Fruit fly (Drosophila melanogaster): ENCODE measurements around the gene CycJ.

Gene CycJ

DNA sequence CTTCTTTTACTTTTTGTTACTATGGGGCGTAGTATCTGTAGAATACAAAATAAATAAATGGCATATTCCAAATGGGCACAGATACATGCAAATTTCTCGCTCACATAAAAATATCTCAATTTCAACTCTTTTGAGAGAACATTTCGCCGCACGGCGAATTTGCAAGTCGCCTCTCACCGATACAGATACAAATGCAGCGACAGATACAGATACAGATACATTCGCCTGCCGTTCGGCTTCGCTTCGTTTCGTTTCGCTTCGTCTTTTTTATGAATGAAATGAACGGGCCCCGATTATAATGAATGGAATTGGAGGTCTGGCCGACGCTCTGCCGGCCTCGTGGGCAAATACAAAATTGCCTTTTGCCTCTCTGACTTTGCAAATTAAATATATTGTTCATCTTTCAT lies 46.0 kb upstream of the CycJ start:
- TF ChIP-seq CG14655 (GFP tag; optimal IDR thresholded peaks at IDR 0.05) (no peak), CG10348 (GFP tag; IDR thresholded peaks at IDR 0.05) (no peak), CG9948 (tag; optimal IDR thresholded peaks at IDR 0.05) (no peak), Pif1B (GFP tag; optimal IDR thresholded peaks at IDR 0.05) (no peak), Ets98B (GFP tag; IDR thresholded peaks at IDR 0.05) (peak; percentile 35; the same call in 1 of the 2 replicates), EcR (GFP tag; optimal IDR thresholded peaks at IDR 0.05) (peak; percentile 66), fd96Ca (GFP tag; IDR thresholded peaks at IDR 0.05) (no peak), CG13204 (GFP tag; optimal IDR thresholded peaks at IDR 0.05) (peak; percentile 20), D1 (tag; optimal IDR thresholded peaks at IDR 0.05) (no peak), Snoo (tag; optimal IDR thresholded peaks at IDR 0.05) (no peak), CG15710 (tag; optimal IDR thresholded peaks at IDR 0.05) (no peak), CG17806 (tag; optimal IDR thresholded peaks at IDR 0.05) (no peak), CG32121 (GFP tag; IDR thresholded peaks at IDR 0.05) (0 out of 2 replicates have a peak, but pooled peaks have one; percentile 10), CG4496 (GFP tag; IDR thresholded peaks at IDR 0.05) (no peak), Pif1A (GFP tag; optimal IDR thresholded peaks at IDR 0.05) (no peak), CG34367 (tag; optimal IDR thresholded peaks at IDR 0.05) (no peak), CG8301 (tag; optimal IDR thresholded peaks at IDR 0.05) (no peak), CG12605 (GFP tag; IDR thresholded peaks at IDR 0.05) (peak; percentile 37), gl (tag; optimal IDR thresholded peaks at IDR 0.05) (no peak), CG8159 (tag; optimal IDR thresholded peaks at IDR 0.05) (no peak)

DNA sequence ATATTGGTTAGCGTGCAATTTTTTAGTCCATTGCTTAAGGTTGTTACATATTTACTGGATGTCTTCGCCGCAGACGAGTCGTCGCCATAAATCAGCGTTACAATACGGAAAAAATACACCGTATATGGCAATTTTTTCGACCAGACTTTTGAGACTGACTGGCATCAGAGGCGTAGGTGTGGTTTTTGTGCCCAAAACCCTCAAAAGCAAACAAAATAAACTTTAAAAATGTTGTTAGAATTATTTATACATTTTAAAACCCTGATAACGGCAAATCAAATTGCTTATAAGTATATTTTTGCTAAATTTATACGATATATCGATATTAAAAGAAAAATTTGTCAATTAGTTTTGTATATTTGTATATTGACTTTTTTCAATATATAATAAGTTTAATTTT lies 45.6 kb upstream of the CycJ start:
- TF ChIP-seq CG15710 (tag; optimal IDR thresholded peaks at IDR 0.05), result no peak
- TF ChIP-seq CG34367 (tag; optimal IDR thresholded peaks at IDR 0.05), result no peak
- TF ChIP-seq CG32121 (GFP tag; IDR thresholded peaks at IDR 0.05), result no peak
- TF ChIP-seq Ets98B (GFP tag; IDR thresholded peaks at IDR 0.05), result no peak
- no peak for TF ChIP-seq Pif1A (GFP tag; optimal IDR thresholded peaks at IDR 0.05)
- no peak for TF ChIP-seq gl (tag; optimal IDR thresholded peaks at IDR 0.05)
- no peak for TF ChIP-seq CG8159 (tag; optimal IDR thresholded peaks at IDR 0.05)
- no peak for TF ChIP-seq CG4496 (GFP tag; IDR thresholded peaks at IDR 0.05)
- TF ChIP-seq fd96Ca (GFP tag; IDR thresholded peaks at IDR 0.05), result no peak
- TF ChIP-seq CG9948 (tag; optimal IDR thresholded peaks at IDR 0.05), result no peak
- no peak for TF ChIP-seq Pif1B (GFP tag; optimal IDR thresholded peaks at IDR 0.05)
- no peak for TF ChIP-seq EcR (GFP tag; optimal IDR thresholded peaks at IDR 0.05)

DNA sequence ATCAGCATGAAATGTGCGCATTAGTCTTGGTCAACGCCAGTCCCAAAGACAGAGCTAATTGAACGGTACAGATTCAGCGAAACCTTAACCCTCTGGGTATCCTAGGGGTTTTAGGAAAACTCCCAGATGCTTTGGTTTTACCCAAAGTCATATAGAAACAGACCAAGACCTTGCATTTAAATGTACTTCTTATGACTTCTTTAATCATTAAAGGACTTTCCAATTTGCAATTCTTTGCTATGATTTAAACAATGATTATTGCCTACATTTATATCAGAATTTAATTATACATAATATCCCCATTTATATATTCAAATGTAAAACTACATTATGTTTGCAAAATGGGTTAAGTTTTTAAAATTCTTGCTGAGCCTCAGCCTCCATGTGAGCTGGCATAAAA lies 43.2 kb upstream of the CycJ start:
- TF ChIP-seq EcR (GFP tag; optimal IDR thresholded peaks at IDR 0.05), result no peak
- peak; percentile 33 for TF ChIP-seq Snoo (tag; optimal IDR thresholded peaks at IDR 0.05)

DNA sequence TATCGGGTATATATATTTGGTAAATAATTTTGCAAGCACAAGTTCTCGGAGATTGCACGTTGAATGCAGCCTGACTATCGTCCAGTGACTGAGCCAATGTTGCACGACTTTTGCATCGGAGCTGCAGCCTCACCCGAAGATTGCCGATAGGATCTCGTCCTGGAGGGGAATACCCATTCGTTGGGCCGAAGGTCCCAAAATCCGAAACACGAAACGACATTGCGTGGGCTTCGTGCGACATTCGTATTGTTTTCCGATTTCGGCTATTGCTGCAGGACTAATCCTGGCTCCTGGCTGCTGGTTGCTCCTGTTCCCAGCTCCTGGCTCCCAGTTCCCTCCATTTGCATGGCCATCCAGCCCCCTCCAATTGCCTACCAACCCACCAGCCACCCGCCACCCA lies 41.4 kb upstream of the CycJ start, which contains the start of gene sty:
Gene sty, minus strand, starts transcription at position 90 of the 400 bp plus-strand sequence.
- TF ChIP-seq rn (GFP tag; IDR thresholded peaks at IDR 0.05) (no peak), CG9948 (tag; optimal IDR thresholded peaks at IDR 0.05) (no peak), Snoo (tag; optimal IDR thresholded peaks at IDR 0.05) (no peak), Pif1B (GFP tag; optimal IDR thresholded peaks at IDR 0.05) (no peak), D1 (tag; optimal IDR thresholded peaks at IDR 0.05) (no peak), Pif1A (GFP tag; optimal IDR thresholded peaks at IDR 0.05) (no peak), Ets98B (GFP tag; IDR thresholded peaks at IDR 0.05) (no peak), CG12605 (GFP tag; IDR thresholded peaks at IDR 0.05) (no peak), CG17806 (tag; optimal IDR thresholded peaks at IDR 0.05) (no peak), CG4496 (GFP tag; IDR thresholded peaks at IDR 0.05) (no peak), CG14655 (GFP tag; optimal IDR thresholded peaks at IDR 0.05) (no peak), CG10348 (GFP tag; IDR thresholded peaks at IDR 0.05) (no peak), gl (tag; optimal IDR thresholded peaks at IDR 0.05) (no peak)

DNA sequence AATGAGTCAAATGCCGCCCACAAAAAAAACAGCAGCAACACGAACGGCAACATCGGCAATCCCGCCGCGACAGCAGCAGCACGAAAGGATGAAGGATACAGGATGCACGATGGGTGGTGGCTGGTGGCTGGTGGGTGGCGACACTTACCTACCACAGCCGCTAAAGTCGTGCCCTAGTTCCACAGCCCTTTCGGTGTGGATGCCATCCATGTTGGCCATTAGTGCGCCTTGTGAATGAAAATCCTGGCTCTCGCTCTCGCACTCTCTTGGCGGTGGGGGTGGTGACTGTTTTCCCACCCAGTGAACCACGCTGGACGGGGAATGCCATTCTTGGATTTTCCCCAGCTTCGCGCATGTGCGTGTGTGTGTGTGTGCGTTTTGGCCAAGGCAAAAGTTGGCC lies 39.2 kb upstream of the CycJ start:
- TF ChIP-seq CG14655 (GFP tag; optimal IDR thresholded peaks at IDR 0.05), result no peak

DNA sequence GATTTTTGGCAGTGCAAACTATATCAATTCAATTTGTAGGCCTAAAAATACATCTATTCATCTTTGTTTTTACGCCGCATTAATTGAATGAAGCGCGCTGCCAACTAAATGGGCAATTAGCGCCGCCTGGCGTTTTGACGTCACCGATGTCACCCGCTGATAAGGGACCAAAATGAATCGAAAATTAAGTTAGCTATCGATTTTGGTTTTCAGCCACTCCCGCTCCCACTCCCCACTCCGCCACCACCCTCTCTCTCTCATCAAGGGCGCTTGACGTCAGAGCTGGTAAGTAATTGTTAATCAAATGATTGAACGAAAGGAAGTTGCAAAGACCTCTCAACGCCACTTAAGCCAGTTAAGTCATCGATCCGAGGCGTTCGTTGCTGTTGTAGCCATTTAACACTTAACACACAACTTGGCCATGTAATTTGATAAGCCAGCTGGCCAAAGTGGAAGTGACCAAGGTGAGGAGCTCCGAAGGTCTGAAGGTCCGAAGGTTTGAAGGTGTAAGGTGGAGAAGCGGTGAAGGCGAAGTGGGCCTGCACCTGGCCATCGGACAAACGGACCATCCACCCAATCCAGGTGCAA lies 35.1 kb upstream of the CycJ start:
- TF ChIP-seq Pif1A (GFP tag; optimal IDR thresholded peaks at IDR 0.05) (no peak), CG17806 (tag; optimal IDR thresholded peaks at IDR 0.05) (no peak), CG9948 (tag; optimal IDR thresholded peaks at IDR 0.05) (no peak), CG14655 (GFP tag; optimal IDR thresholded peaks at IDR 0.05) (no peak)

DNA sequence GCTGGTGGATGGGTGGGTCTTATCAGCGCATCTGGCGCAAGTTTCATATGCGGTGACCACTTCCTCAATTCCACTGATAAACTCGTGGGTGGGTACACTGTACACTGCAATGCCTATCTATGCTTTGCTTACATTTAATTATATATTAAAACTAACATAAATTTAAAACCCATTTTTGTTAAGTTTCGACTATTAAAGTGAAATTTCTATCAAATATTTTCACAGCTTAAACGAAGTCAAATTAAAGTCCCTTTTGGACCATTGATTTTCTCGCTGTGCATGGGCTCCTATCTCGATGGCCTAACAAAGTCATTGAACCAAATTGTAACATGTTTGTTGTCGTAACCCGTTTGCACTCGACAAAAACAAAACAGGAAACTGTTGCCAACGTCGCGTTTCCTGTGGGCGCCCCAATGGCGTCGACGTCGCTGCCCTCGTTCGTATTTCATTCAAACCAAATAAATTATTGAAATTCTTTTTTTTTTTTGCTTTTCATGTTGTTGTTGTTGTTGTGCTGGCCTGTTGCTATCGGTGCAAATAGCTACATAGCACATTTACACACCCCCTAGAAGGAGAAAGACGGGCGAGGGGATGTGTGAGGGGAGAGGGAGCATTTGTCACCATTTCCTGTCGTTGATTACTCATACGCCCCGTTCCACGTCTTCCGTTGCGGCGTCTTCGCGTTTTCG lies 33.4 kb upstream of the CycJ start:
- TF ChIP-seq CG14655 (GFP tag; optimal IDR thresholded peaks at IDR 0.05) (peak; percentile 61), CG17806 (tag; optimal IDR thresholded peaks at IDR 0.05) (peak; percentile 40), Pif1A (GFP tag; optimal IDR thresholded peaks at IDR 0.05) (peak; percentile 29), gl (tag; optimal IDR thresholded peaks at IDR 0.05) (no peak), D1 (tag; optimal IDR thresholded peaks at IDR 0.05) (no peak), CG10348 (GFP tag; IDR thresholded peaks at IDR 0.05) (peak; percentile 48; the same call in 1 of the 2 replicates), CG34367 (tag; optimal IDR thresholded peaks at IDR 0.05) (peak; percentile 12), CG13204 (GFP tag; optimal IDR thresholded peaks at IDR 0.05) (no peak), CG12605 (GFP tag; IDR thresholded peaks at IDR 0.05) (peak; percentile 44; the same call in 1 of the 2 replicates), EcR (GFP tag; optimal IDR thresholded peaks at IDR 0.05) (peak; percentile 46), CG9948 (tag; optimal IDR thresholded peaks at IDR 0.05) (peak; percentile 24), CG15710 (tag; optimal IDR thresholded peaks at IDR 0.05) (peak; percentile 42), CG32121 (GFP tag; IDR thresholded peaks at IDR 0.05) (peak; percentile 82), Pif1B (GFP tag; optimal IDR thresholded peaks at IDR 0.05) (peak; percentile 23), CG8301 (tag; optimal IDR thresholded peaks at IDR 0.05) (peak; percentile 61), CG4496 (GFP tag; IDR thresholded peaks at IDR 0.05) (peak; percentile 76), CG8159 (tag; optimal IDR thresholded peaks at IDR 0.05) (peak; percentile 59), Ets98B (GFP tag; IDR thresholded peaks at IDR 0.05) (peak; percentile 82), rn (GFP tag; IDR thresholded peaks at IDR 0.05) (peak; percentile 38; the same call in 1 of the 2 replicates), fd96Ca (GFP tag; IDR thresholded peaks at IDR 0.05) (peak; percentile 60; the same call in 2 of the 3 replicates), Snoo (tag; optimal IDR thresholded peaks at IDR 0.05) (peak; percentile 83)

Measured in whole organism, pupa.